Fruit fly (Drosophila melanogaster): ENCODE measurements around the gene CG6441.

CG6441 gene

dm6 chr2L:7474404-7474803, at the start of gene CG6441:
Gene CG6441, plus strand, starts transcription at chr2L:7474704.
- TF ChIP-seq insv (optimal IDR thresholded peaks at IDR 0.05) (no peak), Sin3A (optimal IDR thresholded peaks at IDR 0.05) (no peak), psq (optimal IDR thresholded peaks at IDR 0.05) (no peak), h (optimal IDR thresholded peaks at IDR 0.05) (no peak), Myc (optimal IDR thresholded peaks at IDR 0.05) (no peak), ttk (optimal IDR thresholded peaks at IDR 0.05) (no peak)

dm6 chr2L:7424907-7425689, 49.4 kb upstream of the CG6441 start:
- TF ChIP-seq insv (optimal IDR thresholded peaks at IDR 0.05) (no peak), psq (optimal IDR thresholded peaks at IDR 0.05) (no peak), h (optimal IDR thresholded peaks at IDR 0.05) (no peak), Sin3A (optimal IDR thresholded peaks at IDR 0.05) (no peak), ttk (optimal IDR thresholded peaks at IDR 0.05) (no peak), Myc (optimal IDR thresholded peaks at IDR 0.05) (no peak)

dm6 chr2L:7425690-7426056, 48.8 kb upstream of the CG6441 start:
- no peak for TF ChIP-seq insv (optimal IDR thresholded peaks at IDR 0.05)
- no peak for TF ChIP-seq Myc (optimal IDR thresholded peaks at IDR 0.05)
- TF ChIP-seq ttk (optimal IDR thresholded peaks at IDR 0.05), result no peak
- TF ChIP-seq psq (optimal IDR thresholded peaks at IDR 0.05), result no peak
- no peak for TF ChIP-seq h (optimal IDR thresholded peaks at IDR 0.05)
- TF ChIP-seq Sin3A (optimal IDR thresholded peaks at IDR 0.05), result no peak

dm6 chr2L:7426326-7427066, 48.0 kb upstream of the CG6441 start, which contains the start of gene muc:
Gene muc, plus strand, starts transcription at chr2L:7426866.
- no peak for TF ChIP-seq insv (optimal IDR thresholded peaks at IDR 0.05)
- TF ChIP-seq ttk (optimal IDR thresholded peaks at IDR 0.05), result no peak
- TF ChIP-seq Sin3A (optimal IDR thresholded peaks at IDR 0.05), result no peak
- TF ChIP-seq psq (optimal IDR thresholded peaks at IDR 0.05), result no peak
- no peak for TF ChIP-seq Myc (optimal IDR thresholded peaks at IDR 0.05)
- TF ChIP-seq h (optimal IDR thresholded peaks at IDR 0.05), result no peak

- no peak for TF ChIP-seq h (optimal IDR thresholded peaks at IDR 0.05)
- no peak for TF ChIP-seq psq (optimal IDR thresholded peaks at IDR 0.05)
- no peak for TF ChIP-seq insv (optimal IDR thresholded peaks at IDR 0.05)
- TF ChIP-seq Myc (optimal IDR thresholded peaks at IDR 0.05), result no peak
- no peak for TF ChIP-seq ttk (optimal IDR thresholded peaks at IDR 0.05)
These were observed 47.3 kb upstream of the CG6441 start for dm6 chr2L:7427067-7427785.

DNA sequence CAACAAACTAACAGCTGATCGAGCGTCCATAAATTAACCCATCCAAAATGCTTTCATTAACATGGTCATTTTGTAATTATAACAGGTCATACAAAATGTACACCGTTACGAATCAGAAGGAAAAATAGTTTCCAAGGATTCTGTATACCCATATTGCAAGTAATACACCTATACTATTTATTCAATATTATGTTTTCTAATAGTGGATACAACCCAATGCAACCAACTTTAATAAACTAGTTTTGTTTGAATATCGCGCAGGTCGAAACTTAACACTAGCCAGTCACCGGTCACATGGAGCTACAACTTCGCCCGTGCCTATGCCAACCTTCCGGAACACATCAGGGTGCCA, 46.7 kb upstream of the CG6441 start:
- TF ChIP-seq Sin3A (optimal IDR thresholded peaks at IDR 0.05), result no peak
- no peak for TF ChIP-seq Myc (optimal IDR thresholded peaks at IDR 0.05)
- no peak for TF ChIP-seq insv (optimal IDR thresholded peaks at IDR 0.05)
- TF ChIP-seq h (optimal IDR thresholded peaks at IDR 0.05), result no peak
- no peak for TF ChIP-seq psq (optimal IDR thresholded peaks at IDR 0.05)
- no peak for TF ChIP-seq ttk (optimal IDR thresholded peaks at IDR 0.05)

- TF ChIP-seq h (optimal IDR thresholded peaks at IDR 0.05), result no peak
- no peak for TF ChIP-seq insv (optimal IDR thresholded peaks at IDR 0.05)
These were observed 44.2 kb upstream of the CG6441 start for dm6 chr2L:7430313-7430712.

- TF ChIP-seq Myc (optimal IDR thresholded peaks at IDR 0.05) (no peak), insv (optimal IDR thresholded peaks at IDR 0.05) (no peak), Sin3A (optimal IDR thresholded peaks at IDR 0.05) (no peak), psq (optimal IDR thresholded peaks at IDR 0.05) (no peak), h (optimal IDR thresholded peaks at IDR 0.05) (no peak), ttk (optimal IDR thresholded peaks at IDR 0.05) (no peak)
These were observed 42.5 kb upstream of the CG6441 start for dm6 chr2L:7431861-7432601.

DNA sequence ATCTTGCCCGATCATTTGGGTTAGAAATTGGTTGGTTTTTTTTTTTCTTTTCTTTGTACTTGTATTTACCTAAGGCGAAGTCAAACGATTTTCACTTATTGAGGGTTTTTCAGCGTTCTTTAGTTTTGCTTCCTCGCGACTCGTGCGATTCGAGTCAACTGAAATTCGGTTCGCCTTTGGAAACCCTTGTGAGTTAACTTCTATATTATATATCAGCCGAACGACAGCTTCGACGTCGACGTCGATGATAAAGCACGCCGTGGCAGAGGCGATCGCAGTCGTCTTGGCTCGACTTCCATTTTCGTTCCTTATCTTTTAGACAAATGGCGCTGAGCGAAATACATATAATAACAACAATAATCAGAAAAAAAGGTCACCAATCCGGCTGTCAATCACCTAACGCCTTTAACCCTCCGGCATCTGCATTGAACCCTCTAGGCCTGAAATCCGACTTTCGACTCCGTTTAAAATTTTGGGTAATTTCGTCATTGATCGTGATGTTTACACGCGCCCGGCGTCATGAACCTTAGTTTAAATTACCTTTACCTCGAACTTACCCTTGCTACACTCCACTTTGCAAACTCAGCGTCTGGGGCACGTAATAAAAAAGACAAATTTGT, 41.1 kb upstream of the CG6441 start, which contains the start of gene CG5958:
Gene CG5958 (minus strand): TSS at position 180 of the 620 bp plus-strand sequence.
- no peak for TF ChIP-seq h (optimal IDR thresholded peaks at IDR 0.05)

DNA sequence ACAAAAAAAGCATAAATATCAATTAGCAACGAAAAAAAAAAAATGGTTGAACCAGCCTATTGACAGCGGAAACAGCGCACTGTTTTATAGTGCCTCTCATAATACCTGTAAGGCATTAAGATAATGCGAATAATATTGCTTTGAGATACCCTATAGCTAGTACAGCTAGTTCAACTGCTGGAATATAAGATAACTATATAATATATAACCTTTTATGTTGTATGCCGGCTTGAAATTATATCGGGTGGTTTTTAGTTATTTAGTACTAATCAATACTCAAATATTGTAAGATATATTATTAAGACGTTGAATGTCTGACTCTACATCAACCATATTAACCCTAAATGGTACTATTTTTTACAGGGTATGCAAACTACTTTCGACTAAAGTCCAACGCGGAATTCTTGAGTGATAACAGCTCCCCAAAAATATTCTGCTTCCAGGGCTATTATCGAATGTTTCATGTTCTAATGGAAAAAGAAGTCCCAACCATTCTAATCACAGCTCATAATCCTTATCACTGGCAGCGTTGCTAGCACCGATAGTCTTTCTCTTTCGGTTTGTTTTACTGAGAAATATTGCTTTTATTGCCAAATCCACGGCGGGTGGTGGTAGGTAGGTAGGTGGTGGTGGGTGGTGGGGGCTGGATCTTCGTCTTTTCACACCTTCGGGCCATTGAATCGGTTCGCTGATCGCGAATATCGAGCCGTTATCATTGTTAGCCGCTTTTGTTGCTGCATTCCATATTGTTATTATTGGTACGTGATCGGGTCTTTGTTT, 40.4 kb upstream of the CG6441 start:
- TF ChIP-seq insv (optimal IDR thresholded peaks at IDR 0.05) (no peak), Sin3A (optimal IDR thresholded peaks at IDR 0.05) (no peak)

dm6 chr2L:7434737-7435356, 39.7 kb upstream of the CG6441 start:
- TF ChIP-seq Myc (optimal IDR thresholded peaks at IDR 0.05) (no peak), ttk (optimal IDR thresholded peaks at IDR 0.05) (no peak), insv (optimal IDR thresholded peaks at IDR 0.05) (no peak), Sin3A (optimal IDR thresholded peaks at IDR 0.05) (no peak), h (optimal IDR thresholded peaks at IDR 0.05) (no peak), psq (optimal IDR thresholded peaks at IDR 0.05) (no peak)

Measured in Kc167 (cell line).